Worm (Caenorhabditis elegans) whole organism, L3 larva: ENCODE data around the gene col-40.

Experiments
- ZK546.5 ChIP-seq: sonication (generic microtip); optimal IDR thresholded peaks from 2 replicates; lab custom pipeline; 2017; ENCODE audit warnings: missing biosample characterization, missing genetic modification characterization
- aly-2 ChIP-seq: fragments of 150-350 bp; optimal IDR thresholded peaks from 2 replicates; lab custom pipeline; 2014; ENCODE audit warnings: missing biosample characterization, missing genetic modification characterization
- ama-1 ChIP-seq: fragments of 150-350 bp; optimal IDR thresholded peaks from 2 replicates; lab custom pipeline; 2018
- ceh-16 ChIP-seq: sonication (generic microtip); optimal IDR thresholded peaks from 2 replicates; lab custom pipeline; 2017; ENCODE audit warnings: missing biosample characterization, missing genetic modification characterization
- ceh-28 ChIP-seq: fragments of 150-350 bp; optimal IDR thresholded peaks from 2 replicates; lab custom pipeline; 2014; ENCODE audit warnings: missing biosample characterization, missing genetic modification reagents, missing genetic modification characterization
- ceh-82 ChIP-seq: fragments of 150-350 bp; optimal IDR thresholded peaks from 2 replicates; lab custom pipeline; 2014; ENCODE audit warnings: missing biosample characterization, missing genetic modification characterization
- ceh-9 ChIP-seq: sonication (generic microtip); optimal IDR thresholded peaks from 2 replicates; lab custom pipeline; 2018; ENCODE audit warnings: missing biosample characterization, missing genetic modification characterization
- daf-12 ChIP-seq: fragments of 150-350 bp; optimal IDR thresholded peaks from 2 replicates; lab custom pipeline; 2014; ENCODE audit warnings: missing biosample characterization, missing genetic modification reagents, missing genetic modification characterization
- egl-5 ChIP-seq: fragments of 150-350 bp; optimal IDR thresholded peaks from 2 replicates; lab custom pipeline; 2017; ENCODE audit warnings: missing biosample characterization, missing genetic modification reagents, missing genetic modification characterization, inconsistent platforms
- elt-1 ChIP-seq: fragments of 150-350 bp; optimal IDR thresholded peaks from 2 replicates; lab custom pipeline; 2014; ENCODE audit warnings: missing biosample characterization, missing genetic modification characterization
- elt-2 ChIP-seq: sonication (generic microtip); optimal IDR thresholded peaks from 2 replicates; lab custom pipeline; 2016; ENCODE audit warnings: missing genetic modification reagents, mild to moderate bottlenecking, missing genetic modification characterization, missing compliant biosample characterization
- eor-1 ChIP-seq, 2 experiments: fragments of 150-350 bp; optimal IDR thresholded peaks; 2 replicates each; lab custom pipeline; 2014 to 2018; ENCODE audit warnings: missing biosample characterization in 2 of 2, missing genetic modification characterization in 2 of 2
- fkh-10 ChIP-seq: sonication (generic microtip); optimal IDR thresholded peaks from 2 replicates; lab custom pipeline; 2017; ENCODE audit warnings: missing biosample characterization, missing genetic modification reagents, missing genetic modification characterization
- fkh-2 ChIP-seq: fragments of 150-350 bp; optimal IDR thresholded peaks from 2 replicates; lab custom pipeline; 2014; ENCODE audit warnings: missing biosample characterization, missing genetic modification reagents, missing genetic modification characterization
- hmg-11 ChIP-seq: sonication (generic microtip); optimal IDR thresholded peaks from 2 replicates; lab custom pipeline; 2016; ENCODE audit warnings: missing genetic modification characterization, missing compliant biosample characterization
- jun-1 ChIP-seq: fragments of 150-350 bp; optimal IDR thresholded peaks from 2 replicates; lab custom pipeline; 2014; ENCODE audit warnings: missing biosample characterization, missing genetic modification reagents, missing genetic modification characterization
- lin-39 ChIP-seq: fragments of 150-350 bp; optimal IDR thresholded peaks from 2 replicates; lab custom pipeline; 2018; ENCODE audit warnings: missing biosample characterization, missing genetic modification reagents, missing genetic modification characterization
- mml-1 ChIP-seq: fragments of 150-350 bp; sonication (generic microtip); optimal IDR thresholded peaks from 3 replicates; lab custom pipeline; 2014; ENCODE audit warnings: missing biosample characterization, missing genetic modification characterization
- nfya-1 ChIP-seq: sonication (generic microtip); optimal IDR thresholded peaks from 2 replicates; lab custom pipeline; 2017; ENCODE audit warnings: missing genetic modification characterization, mild to moderate bottlenecking, missing compliant biosample characterization, antibody characterized with exemption, moderate library complexity; ENCODE audit not compliant: insufficient read depth
- nhr-11 ChIP-seq: fragments of 150-350 bp; optimal IDR thresholded peaks from 2 replicates; lab custom pipeline; 2014; ENCODE audit warnings: missing biosample characterization, missing genetic modification characterization
- nhr-12 ChIP-seq: fragments of 150-350 bp; optimal IDR thresholded peaks from 2 replicates; lab custom pipeline; 2014; ENCODE audit warnings: missing biosample characterization, missing genetic modification characterization
- nhr-237 ChIP-seq: fragments of 150-350 bp; optimal IDR thresholded peaks from 2 replicates; lab custom pipeline; 2014; ENCODE audit warnings: missing biosample characterization, missing genetic modification characterization
- nhr-28 ChIP-seq: fragments of 150-350 bp; optimal IDR thresholded peaks from 2 replicates; lab custom pipeline; 2014; ENCODE audit warnings: missing biosample characterization, missing genetic modification characterization
- nhr-43 ChIP-seq: sonication (generic microtip); optimal IDR thresholded peaks from 2 replicates; lab custom pipeline; 2016; ENCODE audit warnings: mild to moderate bottlenecking, missing genetic modification characterization, missing compliant biosample characterization; ENCODE audit not compliant: poor library complexity, severe bottlenecking
- nhr-67 ChIP-seq: fragments of 150-350 bp; optimal IDR thresholded peaks from 2 replicates; lab custom pipeline; 2014; ENCODE audit warnings: missing biosample characterization, missing genetic modification characterization
- nhr-76 ChIP-seq: fragments of 150-350 bp; sonication (generic microtip); optimal IDR thresholded peaks from 5 replicates; lab custom pipeline; 2014; ENCODE audit warnings: missing biosample characterization, missing genetic modification characterization
- pha-4 ChIP-seq: fragments of 150-350 bp; optimal IDR thresholded peaks from 2 replicates; lab custom pipeline; 2014; ENCODE audit warnings: missing biosample characterization, missing genetic modification reagents, missing genetic modification characterization
- pqm-1 ChIP-seq: fragments of 150-350 bp; optimal IDR thresholded peaks from 2 replicates; lab custom pipeline; 2017; ENCODE audit warnings: missing biosample characterization, missing genetic modification characterization, inconsistent platforms
- sea-2 ChIP-seq: fragments of 150-350 bp; sonication (generic microtip); optimal IDR thresholded peaks from 4 replicates; lab custom pipeline; 2014; ENCODE audit warnings: missing biosample characterization, missing genetic modification reagents, missing genetic modification characterization
- skn-1 ChIP-seq: fragments of 150-350 bp; optimal IDR thresholded peaks from 2 replicates; lab custom pipeline; 2014; ENCODE audit warnings: missing biosample characterization, missing genetic modification characterization
- snpc-4 ChIP-seq: fragments of 150-350 bp; optimal IDR thresholded peaks from 2 replicates; lab custom pipeline; 2014; ENCODE audit warnings: missing biosample characterization, missing genetic modification characterization
- tbx-2 ChIP-seq: sonication (generic microtip); optimal IDR thresholded peaks from 2 replicates; lab custom pipeline; 2016; ENCODE audit warnings: mild to moderate bottlenecking, missing genetic modification characterization, missing compliant biosample characterization
- unc-39 ChIP-seq: sonication (generic microtip); optimal IDR thresholded peaks from 4 replicates; lab custom pipeline; 2017; ENCODE audit warnings: missing biosample characterization, missing genetic modification characterization
- unc-62 ChIP-seq: fragments of 150-350 bp; sonication (generic microtip); optimal IDR thresholded peaks from 4 replicates; lab custom pipeline; 2014; ENCODE audit warnings: missing biosample characterization, missing genetic modification reagents, missing genetic modification characterization
- zag-1 ChIP-seq: fragments of 150-350 bp; optimal IDR thresholded peaks from 2 replicates; lab custom pipeline; 2014; ENCODE audit warnings: missing biosample characterization, missing genetic modification characterization
- ztf-11 ChIP-seq: fragments of 150-350 bp; optimal IDR thresholded peaks from 2 replicates; lab custom pipeline; 2014; ENCODE audit warnings: missing biosample characterization, missing genetic modification characterization
- ztf-4 ChIP-seq: fragments of 150-350 bp; optimal IDR thresholded peaks from 2 replicates; lab custom pipeline; 2014; ENCODE audit warnings: missing biosample characterization, missing genetic modification characterization

Gene col-40

ce11 chrII:1132750-1133149 lies 26.0 kb upstream of the col-40 start:
- TF ChIP-seq ZK546.5 (tag; lab: Kevin White, UChicago) (no peak), pqm-1 (tag; lab: Kevin White, UChicago) (no peak), zag-1 (tag; lab: Kevin White, UChicago) (no peak), ceh-9 (tag; lab: Kevin White, UChicago) (no peak), ceh-28 (tag; lab: Kevin White, UChicago) (no peak), ztf-11 (tag; lab: Kevin White, UChicago) (no peak), nhr-76 (no peak), hmg-11 (tag; lab: Kevin White, UChicago) (no peak), eor-1 (tag; optimal IDR thresholded peaks at IDR 0.05; lab: Kevin White, UChicago) (no peak), snpc-4 (no peak), nhr-237 (tag; lab: Kevin White, UChicago) (no peak), nfya-1 (no peak), nhr-11 (tag; lab: Kevin White, UChicago) (no peak), ztf-4 (no peak)

- TF ChIP-seq zag-1 (tag; lab: Kevin White, UChicago) (no peak), nhr-76 (no peak), unc-62 (no peak), ztf-4 (no peak), fkh-10 (no peak), egl-5 (tag; lab: Kevin White, UChicago) (no peak), tbx-2 (tag; lab: Kevin White, UChicago) (no peak), fkh-2 (no peak), ztf-11 (tag; lab: Kevin White, UChicago) (no peak), mml-1 (tag; lab: Kevin White, UChicago) (no peak), nhr-43 (tag; lab: Kevin White, UChicago) (no peak), aly-2 (tag; lab: Kevin White, UChicago) (no peak), elt-1 (tag; lab: Kevin White, UChicago) (no peak), ama-1 (no peak), hmg-11 (tag; lab: Kevin White, UChicago) (no peak), elt-2 (no peak), lin-39 (tag; lab: Kevin White, UChicago) (no peak)
Observed at ce11 chrII:1131821-1132220, 25.1 kb upstream of the col-40 start.

ce11 chrII:1131367-1131766 lies 24.6 kb upstream of the col-40 start:
- TF ChIP-seq skn-1 (tag; lab: Kevin White, UChicago) (no peak), aly-2 (tag; lab: Kevin White, UChicago) (no peak), tbx-2 (tag; lab: Kevin White, UChicago) (no peak), ceh-9 (tag; lab: Kevin White, UChicago) (no peak), ztf-11 (tag; lab: Kevin White, UChicago) (no peak), jun-1 (no peak), pha-4 (tag; lab: Kevin White, UChicago) (no peak), fkh-2 (no peak), nhr-67 (tag; lab: Kevin White, UChicago) (no peak), nhr-11 (tag; lab: Kevin White, UChicago) (no peak), fkh-10 (no peak), nhr-12 (no peak), nfya-1 (no peak), unc-39 (tag; lab: Kevin White, UChicago) (no peak), nhr-28 (tag; lab: Kevin White, UChicago) (no peak), daf-12 (tag; lab: Kevin White, UChicago) (no peak), ceh-82 (tag; lab: Kevin White, UChicago) (no peak), zag-1 (tag; lab: Kevin White, UChicago) (no peak), ceh-16 (tag; lab: Kevin White, UChicago) (no peak), sea-2 (GFP tag; lab: Kevin White, UChicago) (no peak)

- TF ChIP-seq sea-2 (GFP tag; lab: Kevin White, UChicago) (no peak), tbx-2 (tag; lab: Kevin White, UChicago) (no peak), daf-12 (tag; lab: Kevin White, UChicago) (no peak)
Observed at ce11 chrII:1130241-1130640, 23.5 kb upstream of the col-40 start.
